Fruit fly (Drosophila melanogaster) Kc167 (cell line): ENCODE results near the gene nesd.

Source experiments
- Myc ChIP-seq: fragments of >200 bp; optimal IDR thresholded peaks from 2 replicates; lab custom pipeline; 2017; ENCODE audit warnings: missing external identifiers
- Sin3A ChIP-seq: fragments of >200 bp; optimal IDR thresholded peaks from 2 replicates; lab custom pipeline; 2018; ENCODE audit warnings: missing external identifiers
- insv ChIP-seq: fragments of >200 bp; optimal IDR thresholded peaks from 3 replicates; lab custom pipeline; 2018; ENCODE audit warnings: missing external identifiers
- psq ChIP-seq: fragments of >200 bp; optimal IDR thresholded peaks from 2 replicates; lab custom pipeline; 2017; ENCODE audit warnings: missing external identifiers
- ttk ChIP-seq: sonication (Bioruptor generic); optimal IDR thresholded peaks from 2 replicates; lab custom pipeline; 2017; ENCODE audit warnings: missing external identifiers

DNA sequence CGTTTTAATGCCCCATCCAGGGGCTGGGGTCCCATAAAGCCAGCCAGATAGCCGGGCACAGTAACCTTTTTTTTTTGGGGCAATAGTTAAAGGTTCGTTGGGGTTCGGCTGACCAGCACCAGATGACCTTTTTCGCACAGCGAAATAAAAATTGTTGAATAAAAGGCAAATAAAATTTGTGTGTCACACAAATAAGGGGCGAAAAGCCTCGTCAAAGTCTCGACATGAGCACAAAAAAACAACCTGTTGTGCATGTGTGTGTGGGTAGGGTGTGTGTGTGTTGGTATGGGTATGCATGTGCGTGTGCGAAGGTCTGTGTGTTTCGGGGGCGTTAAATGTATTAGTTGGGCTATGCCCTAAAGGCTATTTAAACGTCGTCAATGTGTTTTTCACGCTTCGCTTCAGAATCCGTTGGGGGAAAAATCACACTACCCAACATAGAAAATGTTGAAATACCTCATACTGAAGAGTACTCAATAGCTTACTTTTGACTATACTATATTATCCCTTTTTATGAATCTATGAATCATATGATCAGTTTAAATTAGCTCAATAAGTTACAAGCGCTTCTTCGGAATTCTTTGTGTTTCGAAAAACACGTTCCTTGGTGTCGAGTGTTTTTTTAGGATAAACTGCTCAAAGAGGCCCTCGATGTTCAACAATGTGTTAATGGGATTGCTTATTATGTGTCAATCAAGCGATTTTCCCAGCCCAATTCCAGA, 42.4 kb upstream of the nesd start:
- TF ChIP-seq psq (lab: Kevin White, UChicago) (no peak), insv (no peak), Sin3A (no peak), Myc (no peak), ttk (lab: Kevin White, UChicago) (no peak)
